Fruit fly (Drosophila melanogaster): ENCODE results near the gene CG32152.

Gene CG32152

dm6 chr3L:16157251-16158190 lies 13.7 kb upstream of the CG32152 start (continued):
- TF ChIP-seq Atf6 (GFP tag; IDR thresholded peaks at IDR 0.05), result no peak
- TF ChIP-seq en (GFP tag; optimal IDR thresholded peaks at IDR 0.05), result peak; percentile 43
- TF ChIP-seq tna (GFP tag; IDR thresholded peaks at IDR 0.05; ENCODE audit: partially characterized antibody), result 0 out of 2 replicates have a peak, but pooled peaks have one; percentile 15
- TF ChIP-seq CG10654 (GFP tag; optimal IDR thresholded peaks at IDR 0.05), result peak; percentile 16
- TF ChIP-seq slp2 (GFP tag; optimal IDR thresholded peaks at IDR 0.05), result peak; percentile 20
- TF ChIP-seq Sin3A (optimal IDR thresholded peaks at IDR 0.05), result no peak
- TF ChIP-seq CG32532 (GFP tag; IDR thresholded peaks at IDR 0.05), result peak; percentile 20; the same call in 1 of the 2 replicates
- no peak for TF ChIP-seq hkb (optimal IDR thresholded peaks at IDR 0.05)
- 0 out of 2 replicates have a peak, but pooled peaks have one; percentile 35 for TF ChIP-seq hkb (GFP tag; IDR thresholded peaks at IDR 0.05)
- TF ChIP-seq Antp (GFP tag; optimal IDR thresholded peaks at IDR 0.05), result peak; percentile 14
- peak; percentile 59 for TF ChIP-seq CG3281 (GFP tag; optimal IDR thresholded peaks at IDR 0.05)
- peak; percentile 11 for TF ChIP-seq CG13296 (GFP tag; optimal IDR thresholded peaks at IDR 0.05)
- TF ChIP-seq Opbp (GFP tag; IDR thresholded peaks at IDR 0.05; ENCODE audit: partially characterized antibody), result no peak
- peak; percentile 53 for TF ChIP-seq CG4424 (GFP tag; optimal IDR thresholded peaks at IDR 0.05)
- peak; percentile 68 for TF ChIP-seq CG10979 (tag; optimal IDR thresholded peaks at IDR 0.05)
- TF ChIP-seq zfh2 (GFP tag; optimal IDR thresholded peaks at IDR 0.05), result peak; percentile 18
- peak; percentile 16 for TF ChIP-seq CG12744 (GFP tag; optimal IDR thresholded peaks at IDR 0.05)
- TF ChIP-seq Asciz (GFP tag; optimal IDR thresholded peaks at IDR 0.05), result peak; percentile 47
- peak; percentile 20 for TF ChIP-seq Mes4 (GFP tag; optimal IDR thresholded peaks at IDR 0.05)
- TF ChIP-seq D (optimal IDR thresholded peaks at IDR 0.05), result no peak
- peak; percentile 30 for TF ChIP-seq D (GFP tag; optimal IDR thresholded peaks at IDR 0.05)
- TF ChIP-seq CG32767 (GFP tag; IDR thresholded peaks at IDR 0.05), result peak; percentile 9; the same call in 1 of the 2 replicates
- TF ChIP-seq CG12071 (GFP tag; optimal IDR thresholded peaks at IDR 0.05), result no peak
- TF ChIP-seq luna (GFP tag; optimal IDR thresholded peaks at IDR 0.05), result no peak
- peak; percentile 57; the same call in 1 of the 3 replicates for TF ChIP-seq CG11695 (GFP tag; IDR thresholded peaks at IDR 0.05)
- peak; percentile 8 for TF ChIP-seq CG17568 (GFP tag; optimal IDR thresholded peaks at IDR 0.05)
- peak; percentile 59 for TF ChIP-seq Fer1 (GFP tag; optimal IDR thresholded peaks at IDR 0.05)
- no peak for TF ChIP-seq MESR4 (GFP tag; optimal IDR thresholded peaks at IDR 0.05)
- TF ChIP-seq pum (GFP tag; optimal IDR thresholded peaks at IDR 0.05), result peak; percentile 9
- TF ChIP-seq C15 (GFP tag; IDR thresholded peaks at IDR 0.05), result no peak
- peak; percentile 74 for TF ChIP-seq CoRest (tag; optimal IDR thresholded peaks at IDR 0.05)
- TF ChIP-seq CG18599 (GFP tag; optimal IDR thresholded peaks at IDR 0.05), result peak; percentile 56
- TF ChIP-seq CG11093 (GFP tag; IDR thresholded peaks at IDR 0.05), result 0 out of 3 replicates have a peak, but pooled peaks have one; percentile 14
- TF ChIP-seq CG4360 (GFP tag; IDR thresholded peaks at IDR 0.05), result 0 out of 2 replicates have a peak, but pooled peaks have one; percentile 25
- peak; percentile 48 for TF ChIP-seq sd (tag; optimal IDR thresholded peaks at IDR 0.05)
- peak; percentile 72 for TF ChIP-seq CG2120 (GFP tag; optimal IDR thresholded peaks at IDR 0.05)
- TF ChIP-seq corto (GFP tag; optimal IDR thresholded peaks at IDR 0.05), result no peak
- no peak for TF ChIP-seq CG9215 (GFP tag; IDR thresholded peaks at IDR 0.05)
- peak; percentile 52 for TF ChIP-seq CG8388 (GFP tag; optimal IDR thresholded peaks at IDR 0.05)
- peak; percentile 12 for TF ChIP-seq Max (GFP tag; optimal IDR thresholded peaks at IDR 0.05)
- TF ChIP-seq pan (optimal IDR thresholded peaks at IDR 0.05), result no peak
- peak in 1 of 2 experiments; percentile 51 for TF ChIP-seq pan (GFP tag; optimal IDR thresholded peaks at IDR 0.05 in 1 of 2, IDR thresholded peaks at IDR 0.05 in 1 of 2)
- TF ChIP-seq klu (GFP tag; IDR thresholded peaks at IDR 0.05), result no peak
- peak; percentile 12 for TF ChIP-seq nau (GFP tag; optimal IDR thresholded peaks at IDR 0.05)
- TF ChIP-seq CG17328 (GFP tag; IDR thresholded peaks at IDR 0.05), result 0 out of 2 replicates have a peak, but pooled peaks have one; percentile 17
- peak; percentile 51 for TF ChIP-seq Chrac-16 (GFP tag; optimal IDR thresholded peaks at IDR 0.05)
- peak; percentile 60 for TF ChIP-seq Xbp1 (GFP tag; optimal IDR thresholded peaks at IDR 0.05)
- TF ChIP-seq az2 (GFP tag; optimal IDR thresholded peaks at IDR 0.05), result peak; percentile 62
- TF ChIP-seq Nf-YB (GFP tag; optimal IDR thresholded peaks at IDR 0.05), result no peak
